Fruit fly (Drosophila melanogaster) whole organism, embryonic: ENCODE measurements around the gene Tcs4.

Experiments
- Aef1 ChIP-seq: fragments of 200-800 bp; sonication (Bioruptor generic); IDR thresholded peaks from 3 replicates; pipeline ENCODE4 v1.3.6; 2022; ENCODE audit warnings: missing biosample characterization, missing genetic modification characterization
- CG10366 ChIP-seq: fragments of 200-800 bp; sonication (Bioruptor generic); IDR thresholded peaks from 2 replicates; pipeline ENCODE4 v1.3.6; 2022; ENCODE audit warnings: missing biosample characterization, missing genetic modification characterization
- CG10462 ChIP-seq: fragments of 200-800 bp; sonication (Bioruptor generic); optimal IDR thresholded peaks from 2 replicates; lab custom pipeline; 2016; ENCODE audit warnings: missing biosample characterization, missing genetic modification characterization
- CG12155 ChIP-seq: fragments of 200-800 bp; sonication (Bioruptor generic); optimal IDR thresholded peaks from 3 replicates; lab custom pipeline; 2016; ENCODE audit warnings: missing biosample characterization, missing genetic modification characterization
- CG12659 ChIP-seq: fragments of 200-800 bp; sonication (Bioruptor generic); optimal IDR thresholded peaks from 3 replicates; lab custom pipeline; 2017; ENCODE audit warnings: mild to moderate bottlenecking, missing biosample characterization, missing genetic modification reagents, missing genetic modification characterization
- CG15073 ChIP-seq: fragments of 200-800 bp; sonication (Bioruptor generic); optimal IDR thresholded peaks from 2 replicates; lab custom pipeline; 2016; ENCODE audit warnings: missing biosample characterization, missing genetic modification characterization
- CG15269 ChIP-seq: fragments of 200-800 bp; sonication (Bioruptor generic); optimal IDR thresholded peaks from 2 replicates; lab custom pipeline; 2018; ENCODE audit warnings: missing biosample characterization, mild to moderate bottlenecking, missing genetic modification characterization, moderate library complexity
- CG18599 ChIP-seq: fragments of 200-800 bp; sonication (Bioruptor generic); optimal IDR thresholded peaks from 3 replicates; lab custom pipeline; 2017; ENCODE audit warnings: missing biosample characterization, missing genetic modification characterization, mild to moderate bottlenecking, moderate library complexity, missing genetic modification reagents
- CG30020 ChIP-seq: fragments of 200-800 bp; optimal IDR thresholded peaks from 2 replicates; lab custom pipeline; 2019; ENCODE audit warnings: missing biosample characterization, mild to moderate bottlenecking, missing genetic modification characterization, moderate library complexity
- CG33557 ChIP-seq: fragments of 200-800 bp; sonication (Bioruptor generic); optimal IDR thresholded peaks from 2 replicates; lab custom pipeline; 2019; ENCODE audit warnings: missing biosample characterization, mild to moderate bottlenecking, missing genetic modification characterization, moderate library complexity
- CG3838 ChIP-seq: fragments of 200-800 bp; sonication (Bioruptor generic); optimal IDR thresholded peaks from 3 replicates; lab custom pipeline; 2016; ENCODE audit warnings: missing biosample characterization, missing genetic modification characterization
- CG3847 ChIP-seq: fragments of 200-800 bp; sonication (Bioruptor generic); IDR thresholded peaks from 2 replicates; pipeline ENCODE4 v1.3.6; 2022; ENCODE audit warnings: missing biosample characterization, missing genetic modification characterization
- CG4328 ChIP-seq: fragments of 200-800 bp; sonication (Bioruptor generic); optimal IDR thresholded peaks from 3 replicates; lab custom pipeline; 2017; ENCODE audit warnings: missing biosample characterization, missing genetic modification reagents, missing genetic modification characterization
- CG4404 ChIP-seq: fragments of 200-800 bp; sonication (Bioruptor generic); IDR thresholded peaks from 2 replicates; pipeline ENCODE4 v1.3.6; 2022; ENCODE audit warnings: missing biosample characterization, missing genetic modification characterization
- CG6765 ChIP-seq: fragments of 200-800 bp; sonication (Bioruptor generic); optimal IDR thresholded peaks from 3 replicates; lab custom pipeline; 2017; ENCODE audit warnings: missing biosample characterization, mild to moderate bottlenecking, missing genetic modification characterization
- CG8359 ChIP-seq: fragments of 200-800 bp; sonication (Bioruptor generic); optimal IDR thresholded peaks from 2 replicates; lab custom pipeline; 2017; ENCODE audit warnings: missing biosample characterization, mild to moderate bottlenecking, missing genetic modification characterization, borderline replicate concordance
- CG8765 ChIP-seq: fragments of 200-800 bp; sonication (Bioruptor generic); IDR thresholded peaks from 2 replicates; pipeline ENCODE4 v1.3.6; 2022; ENCODE audit warnings: missing biosample characterization, missing genetic modification characterization
- Dip2 ChIP-seq: fragments of 200-800 bp; sonication (Bioruptor generic); IDR thresholded peaks from 2 replicates; pipeline ENCODE4 v1.3.6; 2022; ENCODE audit warnings: missing biosample characterization, missing genetic modification characterization
- Ets97D ChIP-seq: fragments of 200-800 bp; sonication (Bioruptor generic); optimal IDR thresholded peaks from 3 replicates; lab custom pipeline; 2016; ENCODE audit warnings: missing biosample characterization, missing genetic modification characterization
- HmgZ ChIP-seq: fragments of 200-800 bp; sonication (Bioruptor generic); optimal IDR thresholded peaks from 2 replicates; lab custom pipeline; 2018; ENCODE audit warnings: missing biosample characterization, mild to moderate bottlenecking, missing genetic modification characterization
- MBD-R2 ChIP-seq: fragments of 200-800 bp; sonication (Bioruptor generic); IDR thresholded peaks from 2 replicates; pipeline ENCODE4 v1.3.6; 2022; ENCODE audit warnings: missing biosample characterization, missing genetic modification characterization
- Med ChIP-seq: fragments of 200-800 bp; sonication (Bioruptor generic); peaks from one replicate; lab custom pipeline; 2016; ENCODE audit warnings: missing biosample characterization, missing genetic modification characterization, mild to moderate bottlenecking, inconsistent platforms, moderate library complexity
- Neu2 ChIP-seq: fragments of 200-800 bp; sonication (Bioruptor generic); optimal IDR thresholded peaks from 3 replicates; lab custom pipeline; 2016; ENCODE audit warnings: missing biosample characterization, missing genetic modification characterization, borderline replicate concordance
- NfI ChIP-seq: fragments of 200-800 bp; sonication (Bioruptor generic); optimal IDR thresholded peaks from 3 replicates; lab custom pipeline; 2018; ENCODE audit warnings: missing biosample characterization, mild to moderate bottlenecking, missing genetic modification characterization, moderate library complexity
- Scr ChIP-seq: fragments of 200-800 bp; sonication (Bioruptor generic); IDR thresholded peaks from 2 replicates; pipeline ENCODE4 v1.3.6; 2022; ENCODE audit warnings: missing biosample characterization, missing genetic modification characterization; ENCODE audit not compliant: partially characterized antibody
- Vsx1 ChIP-seq: fragments of 200-800 bp; sonication (Bioruptor generic); optimal IDR thresholded peaks from 2 replicates; lab custom pipeline; 2017; ENCODE audit warnings: missing biosample characterization, mild to moderate bottlenecking, missing genetic modification characterization, missing genetic modification reagents
- YL-1 ChIP-seq: fragments of 200-800 bp; sonication (Bioruptor generic); optimal IDR thresholded peaks from 3 replicates; lab custom pipeline; 2017; ENCODE audit warnings: missing biosample characterization, mild to moderate bottlenecking, missing genetic modification characterization
- ase ChIP-seq: fragments of 200-800 bp; sonication (Bioruptor generic); IDR thresholded peaks from 3 replicates; pipeline ENCODE4 v1.3.6; 2022; ENCODE audit warnings: missing biosample characterization, missing genetic modification characterization
- ato ChIP-seq: fragments of 200-800 bp; sonication (Bioruptor generic); IDR thresholded peaks from 2 replicates; pipeline ENCODE4 v1.3.6; 2022; ENCODE audit warnings: missing biosample characterization, missing genetic modification characterization; ENCODE audit not compliant: partially characterized antibody
- az2 ChIP-seq: fragments of 200-800 bp; sonication (Bioruptor generic); optimal IDR thresholded peaks from 3 replicates; lab custom pipeline; 2016; ENCODE audit warnings: missing biosample characterization, missing genetic modification characterization
- br ChIP-seq: fragments of >200 bp; optimal IDR thresholded peaks from 2 replicates; lab custom pipeline; 2017
- eyg ChIP-seq: fragments of 200-800 bp; sonication (Bioruptor generic); optimal IDR thresholded peaks from 3 replicates; lab custom pipeline; 2016; ENCODE audit warnings: missing biosample characterization, missing genetic modification characterization
- fd3F ChIP-seq: fragments of 200-800 bp; sonication (Bioruptor generic); optimal IDR thresholded peaks from 2 replicates; lab custom pipeline; 2018; ENCODE audit warnings: missing biosample characterization, mild to moderate bottlenecking, missing genetic modification characterization, moderate library complexity
- grau ChIP-seq: fragments of 200-800 bp; optimal IDR thresholded peaks from 3 replicates; lab custom pipeline; 2019; ENCODE audit warnings: missing biosample characterization, mild to moderate bottlenecking, missing genetic modification characterization, moderate library complexity
- gt ChIP-seq: fragments of 200-800 bp; sonication (Bioruptor generic); IDR thresholded peaks from 2 replicates; pipeline ENCODE4 v1.3.6; 2022; ENCODE audit warnings: missing biosample characterization, missing genetic modification characterization
- hkb ChIP-seq, 2 experiments: fragments of 200-800 bp in 1 of 2; fragments of >200 bp in 1 of 2; sonication (Bioruptor generic) in 1 of 2; IDR thresholded peaks in 1 of 2; optimal IDR thresholded peaks in 1 of 2; 2 replicates each; pipeline versions ENCODE4 v1.3.6 to Lab custom; 2017 to 2022; ENCODE audit warnings: missing biosample characterization in 1 of 2, missing genetic modification characterization in 1 of 2
- insv ChIP-seq, 2 experiments: fragments of 200-800 bp; sonication (Bioruptor generic); optimal IDR thresholded peaks; 3 replicates each; lab custom pipeline; 2016 to 2018; ENCODE audit warnings: missing biosample characterization in 2 of 2, missing genetic modification characterization in 2 of 2
- jumu ChIP-seq: fragments of 200-800 bp; sonication (Bioruptor generic); optimal IDR thresholded peaks from 3 replicates; lab custom pipeline; 2016; ENCODE audit warnings: missing biosample characterization, missing genetic modification characterization
- nau ChIP-seq: fragments of 200-800 bp; sonication (Bioruptor generic); optimal IDR thresholded peaks from 3 replicates; lab custom pipeline; 2017; ENCODE audit warnings: missing biosample characterization, mild to moderate bottlenecking, missing genetic modification characterization, missing genetic modification reagents
- pita ChIP-seq: fragments of 200-800 bp; sonication (Bioruptor generic); optimal IDR thresholded peaks from 2 replicates; lab custom pipeline; 2017; ENCODE audit warnings: missing biosample characterization, mild to moderate bottlenecking, missing genetic modification characterization
- prd ChIP-seq, 3 experiments: fragments of >200 bp in 2 of 3; fragments of 200-800 bp in 1 of 3; sonication (Bioruptor generic) in 1 of 3; optimal IDR thresholded peaks in 2 of 3; IDR thresholded peaks in 1 of 3; 2 replicates in 2 of 3; 3 replicates in 1 of 3; pipeline versions ENCODE4 v1.3.6 to Lab custom; 2017 to 2022; ENCODE audit warnings: missing biosample characterization in 1 of 3, missing genetic modification characterization in 1 of 3
- psq ChIP-seq: fragments of 200-800 bp; sonication (Bioruptor generic); optimal IDR thresholded peaks from 2 replicates; lab custom pipeline; 2017; ENCODE audit warnings: missing biosample characterization, missing genetic modification characterization
- pzg ChIP-seq: fragments of 200-800 bp; sonication (Bioruptor generic); optimal IDR thresholded peaks from 3 replicates; lab custom pipeline; 2018; ENCODE audit warnings: missing biosample characterization, mild to moderate bottlenecking, missing genetic modification characterization, moderate library complexity
- scrt ChIP-seq: fragments of 200-800 bp; sonication (Bioruptor generic); optimal IDR thresholded peaks from 2 replicates; lab custom pipeline; 2018; ENCODE audit warnings: missing biosample characterization, mild to moderate bottlenecking, missing genetic modification characterization, moderate library complexity
- sima ChIP-seq: fragments of 200-800 bp; sonication (Bioruptor generic); optimal IDR thresholded peaks from 2 replicates; lab custom pipeline; 2016; ENCODE audit warnings: missing biosample characterization, missing genetic modification characterization
- slou ChIP-seq: fragments of 200-800 bp; sonication (Bioruptor generic); optimal IDR thresholded peaks from 3 replicates; lab custom pipeline; 2016; ENCODE audit warnings: missing biosample characterization, missing genetic modification characterization
- so ChIP-seq: fragments of 200-800 bp; sonication (Bioruptor generic); IDR thresholded peaks from 3 replicates; pipeline ENCODE4 v1.3.6; 2022; ENCODE audit warnings: missing biosample characterization, missing genetic modification characterization
- trem ChIP-seq: fragments of 200-800 bp; optimal IDR thresholded peaks from 3 replicates; lab custom pipeline; 2019; ENCODE audit warnings: missing biosample characterization, mild to moderate bottlenecking, missing genetic modification characterization, moderate library complexity
- tx ChIP-seq: fragments of 200-800 bp; sonication (Bioruptor generic); optimal IDR thresholded peaks from 2 replicates; lab custom pipeline; 2016; ENCODE audit warnings: missing biosample characterization, missing genetic modification characterization
- vfl ChIP-seq: fragments of 200-800 bp; sonication (Bioruptor generic); optimal IDR thresholded peaks from 2 replicates; lab custom pipeline; 2016; ENCODE audit warnings: missing biosample characterization, missing genetic modification characterization

The Tcs4 gene

dm6 chrX:19744003-19744488 is 42.5 kb upstream of the Tcs4 start, which contains the start of the genes CG18809, COX6B, CG33932 and Rpp20 (continued):
- TF ChIP-seq CG10462 (GFP tag; lab: Kevin White, UChicago) (peak; percentile 9), grau (tag; lab: Kevin White, UChicago) (peak; percentile 54), MBD-R2 (GFP tag; lab: Robert Waterston, UW) (peak; percentile 95), CG12659 (GFP tag; lab: Kevin White, UChicago) (peak; percentile 92), Neu2 (GFP tag; lab: Kevin White, UChicago) (peak; percentile 10), tx (peak; percentile 62), nau (GFP tag; lab: Kevin White, UChicago) (no peak), Scr (peak; percentile 92), Aef1 (GFP tag; lab: Robert Waterston, UW) (no peak), CG3838 (GFP tag; lab: Kevin White, UChicago) (no peak), pita (GFP tag; lab: Kevin White, UChicago) (no peak), CG4328 (GFP tag; lab: Kevin White, UChicago) (peak; percentile 32), ato (GFP tag; lab: Robert Waterston, UW) (peak; percentile 93), NfI (GFP tag; lab: Kevin White, UChicago) (peak; percentile 68), CG8765 (peak; percentile 40; the same call in 1 of the 2 replicates), CG33557 (no peak), YL-1 (GFP tag; lab: Kevin White, UChicago) (peak; percentile 94), Dip2 (GFP tag; lab: Robert Waterston, UW) (no peak), sima (no peak), hkb (optimal IDR thresholded peaks at IDR 0.05; lab: Kevin White, UChicago) (no peak), hkb (GFP tag; IDR thresholded peaks at IDR 0.05; lab: Robert Waterston, UW) (peak; percentile 63), CG15073 (GFP tag; lab: Kevin White, UChicago) (no peak), az2 (GFP tag; lab: Kevin White, UChicago) (peak; percentile 32), br (no peak), psq (GFP tag; lab: Kevin White, UChicago) (no peak), jumu (peak; percentile 78), scrt (no peak), slou (no peak), ase (GFP tag; lab: Robert Waterston, UW) (no peak), CG30020 (peak; percentile 5), CG15269 (tag; lab: Kevin White, UChicago) (peak; percentile 25), CG10366 (peak; percentile 51), prd (optimal IDR thresholded peaks at IDR 0.05; lab: Kevin White, UChicago) (no peak), prd (GFP tag; IDR thresholded peaks at IDR 0.05; lab: Robert Waterston, UW) (peak; percentile 40; the same call in 1 of the 3 replicates), Ets97D (GFP tag; lab: Kevin White, UChicago) (peak; percentile 96), CG6765 (GFP tag; lab: Kevin White, UChicago) (peak; percentile 51), Vsx1 (no peak), CG8359 (GFP tag; lab: Kevin White, UChicago) (no peak), CG18599 (GFP tag; lab: Kevin White, UChicago) (peak; percentile 74), Med (GFP tag; lab: Kevin White, UChicago) (peak; percentile 96), trem (tag; lab: Kevin White, UChicago) (peak; percentile 73), insv (GFP tag; optimal IDR thresholded peaks at IDR 0.05; lab: Kevin White, UChicago) (peak in 1 of 2 experiments; percentile 26), so (GFP tag; lab: Robert Waterston, UW) (no peak), eyg (GFP tag; lab: Kevin White, UChicago) (peak; percentile 43), pzg (peak; percentile 99), vfl (GFP tag; lab: Kevin White, UChicago) (peak; percentile 85), CG4404 (GFP tag; lab: Robert Waterston, UW) (peak; percentile 18; the same call in 1 of the 2 replicates), CG12155 (peak; percentile 95), gt (no peak), fd3F (GFP tag; lab: Kevin White, UChicago) (no peak), HmgZ (peak; percentile 91), CG3847 (GFP tag; lab: Robert Waterston, UW) (peak; percentile 94)
